Worm (Caenorhabditis elegans) whole organism, L1 larva: ENCODE measurements around the gene nra-3.

Experiments used
- C04F5.9 ChIP-seq: sonication (generic microtip); optimal IDR thresholded peaks from 2 replicates; lab custom pipeline; 2016; ENCODE audit warnings: missing genetic modification characterization, missing compliant biosample characterization
- blmp-1 ChIP-seq: fragments of 150-350 bp; optimal IDR thresholded peaks from 2 replicates; lab custom pipeline; 2014; ENCODE audit warnings: missing biosample characterization, missing genetic modification characterization
- ceh-8 ChIP-seq: fragments of 200-800 bp; sonication (Bioruptor generic); optimal IDR thresholded peaks from 2 replicates; lab custom pipeline; 2018; ENCODE audit warnings: mild to moderate bottlenecking, missing genetic modification characterization, moderate library complexity, missing compliant biosample characterization
- ceh-82 ChIP-seq, 3 experiments: fragments of 150-350 bp in 1 of 3; sonication (generic microtip) in 2 of 3; optimal IDR thresholded peaks; 2 replicates each; lab custom pipeline; 2014 to 2017; ENCODE audit warnings: missing biosample characterization in 3 of 3, missing genetic modification characterization in 3 of 3
- ceh-90 ChIP-seq: sonication (generic microtip); optimal IDR thresholded peaks from 2 replicates; lab custom pipeline; 2016; ENCODE audit warnings: missing genetic modification characterization, missing compliant biosample characterization
- efl-1 ChIP-seq, 4 experiments: fragments of 150-350 bp; optimal IDR thresholded peaks in 3 of 4; peaks in 1 of 4; 1 replicate in 1 of 4; 2 replicates in 3 of 4; lab custom pipeline; 2014; ENCODE audit warnings: missing biosample characterization in 2 of 4, missing genetic modification characterization in 2 of 4, missing genetic modification reagents in 2 of 4
- efl-3 ChIP-seq: fragments of 200-800 bp; sonication (Bioruptor generic); optimal IDR thresholded peaks from 2 replicates; lab custom pipeline; 2018; ENCODE audit warnings: mild to moderate bottlenecking, missing genetic modification characterization, missing compliant biosample characterization
- egl-27 ChIP-seq, 2 experiments: fragments of 150-350 bp in 1 of 2; sonication (generic microtip); optimal IDR thresholded peaks; 3 replicates each; lab custom pipeline; 2017 to 2018; ENCODE audit warnings: missing biosample characterization in 2 of 2, missing genetic modification characterization in 2 of 2, missing genetic modification reagents in 2 of 2
- elt-2 ChIP-seq: sonication (generic microtip); optimal IDR thresholded peaks from 2 replicates; lab custom pipeline; 2016; ENCODE audit warnings: missing genetic modification characterization, mild to moderate bottlenecking, inconsistent platforms, missing compliant biosample characterization, missing genetic modification reagents
- elt-3 ChIP-seq, 6 experiments: fragments of 150-350 bp in 1 of 6; sonication (generic microtip); optimal IDR thresholded peaks; 2 replicates each; lab custom pipeline; 2017 to 2018; ENCODE audit warnings: missing biosample characterization in 6 of 6, missing genetic modification characterization in 6 of 6, inconsistent platforms in 1 of 6
- fkh-10 ChIP-seq: sonication (generic microtip); optimal IDR thresholded peaks from 2 replicates; lab custom pipeline; 2017; ENCODE audit warnings: missing biosample characterization, missing genetic modification reagents, missing genetic modification characterization
- grh-1 ChIP-seq: fragments of 200-800 bp; sonication (Bioruptor generic); IDR thresholded peaks from 2 replicates; pipeline ENCODE4 v1.3.6; 2022; ENCODE audit warnings: missing genetic modification reagents, missing genetic modification characterization, missing compliant biosample characterization
- irx-1 ChIP-seq: sonication (generic microtip); optimal IDR thresholded peaks from 2 replicates; lab custom pipeline; 2016; ENCODE audit warnings: missing genetic modification characterization, missing compliant biosample characterization
- jun-1 ChIP-seq: fragments of 150-350 bp; optimal IDR thresholded peaks from 2 replicates; lab custom pipeline; 2014; ENCODE audit warnings: missing biosample characterization, missing genetic modification reagents, missing genetic modification characterization
- lin-14 ChIP-seq: fragments of 200-800 bp; sonication (Bioruptor generic); optimal IDR thresholded peaks from 2 replicates; lab custom pipeline; 2018; ENCODE audit warnings: mild to moderate bottlenecking, missing genetic modification characterization, moderate library complexity, missing compliant biosample characterization
- lin-15B ChIP-seq: fragments of 150-350 bp; sonication (generic microtip); optimal IDR thresholded peaks from 3 replicates; lab custom pipeline; 2014; ENCODE audit warnings: missing biosample characterization, missing genetic modification characterization
- lin-35 ChIP-seq, 2 experiments: fragments of 150-350 bp; optimal IDR thresholded peaks; 2 replicates each; lab custom pipeline; 2014; ENCODE audit warnings: missing biosample characterization in 2 of 2, missing genetic modification characterization in 2 of 2, missing genetic modification reagents in 2 of 2
- lir-3 ChIP-seq: sonication (generic microtip); optimal IDR thresholded peaks from 2 replicates; lab custom pipeline; 2016; ENCODE audit warnings: mild to moderate bottlenecking, missing genetic modification characterization, moderate library complexity, missing compliant biosample characterization; ENCODE audit not compliant: poor library complexity
- mab-9 ChIP-seq: fragments of 200-800 bp; sonication (Bioruptor generic); IDR thresholded peaks from 2 replicates; pipeline ENCODE4 v1.3.6; 2022; ENCODE audit warnings: missing genetic modification reagents, missing genetic modification characterization, missing compliant biosample characterization
- nhr-11 ChIP-seq: fragments of 150-350 bp; optimal IDR thresholded peaks from 2 replicates; lab custom pipeline; 2014; ENCODE audit warnings: missing biosample characterization, missing genetic modification characterization
- nhr-20 ChIP-seq: sonication (generic microtip); optimal IDR thresholded peaks from 2 replicates; lab custom pipeline; 2016; ENCODE audit warnings: mild to moderate bottlenecking, missing genetic modification characterization, missing compliant biosample characterization
- nhr-47 ChIP-seq: sonication (generic microtip); optimal IDR thresholded peaks from 2 replicates; lab custom pipeline; 2016; ENCODE audit warnings: mild to moderate bottlenecking, missing genetic modification characterization, moderate library complexity, missing compliant biosample characterization
- nhr-71 ChIP-seq: sonication (generic microtip); optimal IDR thresholded peaks from 2 replicates; lab custom pipeline; 2016; ENCODE audit warnings: mild to moderate bottlenecking, missing genetic modification characterization, moderate library complexity, missing compliant biosample characterization
- nhr-76 ChIP-seq: sonication (generic microtip); optimal IDR thresholded peaks from 2 replicates; lab custom pipeline; 2017; ENCODE audit warnings: missing biosample characterization, missing genetic modification characterization
- nhr-84 ChIP-seq: sonication (generic microtip); optimal IDR thresholded peaks from 2 replicates; lab custom pipeline; 2017; ENCODE audit warnings: missing biosample characterization, missing genetic modification characterization
- pag-3 ChIP-seq: sonication (generic microtip); optimal IDR thresholded peaks from 2 replicates; lab custom pipeline; 2017; ENCODE audit warnings: missing genetic modification characterization, mild to moderate bottlenecking, missing compliant biosample characterization, antibody characterized with exemption, borderline replicate concordance; ENCODE audit not compliant: insufficient read depth
- pqm-1 ChIP-seq: sonication (generic microtip); optimal IDR thresholded peaks from 3 replicates; lab custom pipeline; 2017; ENCODE audit warnings: missing biosample characterization, missing genetic modification characterization
- rnt-1 ChIP-seq: sonication (generic microtip); optimal IDR thresholded peaks from 2 replicates; lab custom pipeline; 2016; ENCODE audit warnings: mild to moderate bottlenecking, missing genetic modification characterization, moderate library complexity, missing compliant biosample characterization
- snpc-4 ChIP-seq: fragments of 150-350 bp; optimal IDR thresholded peaks from 2 replicates; lab custom pipeline; 2014; ENCODE audit warnings: missing biosample characterization, missing genetic modification characterization
- snu-23 ChIP-seq: sonication (generic microtip); optimal IDR thresholded peaks from 2 replicates; lab custom pipeline; 2016; ENCODE audit warnings: missing genetic modification characterization, missing compliant biosample characterization
- sox-4 ChIP-seq: sonication (generic microtip); optimal IDR thresholded peaks from 2 replicates; lab custom pipeline; 2016; ENCODE audit warnings: missing genetic modification characterization, missing compliant biosample characterization
- sup-37 ChIP-seq: fragments of 200-800 bp; sonication (Bioruptor generic); optimal IDR thresholded peaks from 2 replicates; lab custom pipeline; 2018; ENCODE audit warnings: mild to moderate bottlenecking, missing genetic modification characterization, missing compliant biosample characterization
- swsn-7 ChIP-seq: sonication (generic microtip); optimal IDR thresholded peaks from 2 replicates; lab custom pipeline; 2016; ENCODE audit warnings: missing genetic modification characterization, missing compliant biosample characterization
- tbx-2 ChIP-seq: sonication (generic microtip); optimal IDR thresholded peaks from 2 replicates; lab custom pipeline; 2016; ENCODE audit warnings: missing genetic modification characterization, missing compliant biosample characterization
- tlp-1 ChIP-seq: fragments of 150-350 bp; optimal IDR thresholded peaks from 2 replicates; lab custom pipeline; 2014; ENCODE audit warnings: missing biosample characterization, missing genetic modification characterization
- unc-130 ChIP-seq: fragments of 150-350 bp; optimal IDR thresholded peaks from 2 replicates; lab custom pipeline; 2017; ENCODE audit warnings: missing biosample characterization, missing genetic modification characterization, inconsistent platforms
- unc-98 ChIP-seq: fragments of 200-800 bp; sonication (Bioruptor generic); IDR thresholded peaks from 2 replicates; pipeline ENCODE4 v1.3.6; 2022; ENCODE audit warnings: missing genetic modification characterization, missing compliant biosample characterization
- vab-15 ChIP-seq: sonication (generic microtip); optimal IDR thresholded peaks from 2 replicates; lab custom pipeline; 2017; ENCODE audit warnings: missing genotype, mild to moderate bottlenecking, missing genetic modification characterization, missing compliant biosample characterization
- xbp-1 ChIP-seq: sonication (generic microtip); optimal IDR thresholded peaks from 2 replicates; lab custom pipeline; 2016; ENCODE audit warnings: missing genetic modification characterization, missing compliant biosample characterization
- zag-1 ChIP-seq: fragments of 150-350 bp; optimal IDR thresholded peaks from 2 replicates; lab custom pipeline; 2014; ENCODE audit warnings: missing biosample characterization, missing genetic modification characterization
- zip-4 ChIP-seq: fragments of 200-800 bp; sonication (Bioruptor generic); optimal IDR thresholded peaks from 2 replicates; lab custom pipeline; 2018; ENCODE audit warnings: mild to moderate bottlenecking, missing genetic modification characterization, moderate library complexity, missing compliant biosample characterization
- ztf-11 ChIP-seq, 2 experiments: sonication (generic microtip); optimal IDR thresholded peaks; 2 replicates each; lab custom pipeline; 2016 to 2017; ENCODE audit warnings: missing genetic modification characterization in 2 of 2, missing biosample characterization in 1 of 2, missing compliant biosample characterization in 1 of 2
- ztf-4 ChIP-seq: fragments of 150-350 bp; optimal IDR thresholded peaks from 2 replicates; lab custom pipeline; 2014; ENCODE audit warnings: missing biosample characterization, missing genetic modification characterization

Gene nra-3

DNA sequence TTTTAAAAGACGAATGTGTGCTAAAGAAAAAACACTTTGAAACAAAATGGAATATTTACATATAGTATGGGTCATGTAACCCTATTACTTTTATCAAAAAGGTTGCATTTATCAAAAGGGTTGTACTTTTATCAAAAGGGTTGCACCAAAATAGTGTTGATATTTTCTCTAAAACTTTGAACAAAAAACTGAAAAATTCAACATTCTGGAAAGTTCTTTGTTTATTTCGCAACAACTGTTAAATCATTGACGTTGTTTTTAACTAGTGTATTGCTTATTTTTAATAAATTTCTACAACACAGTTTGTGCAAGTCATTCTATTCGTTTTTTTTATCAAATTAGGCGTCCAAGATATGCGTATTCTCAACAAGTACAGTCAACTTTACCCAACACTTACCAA lies 7.3 kb upstream of the nra-3 start, which contains the start of the genes C17G1.5 and C17G1.14:
Gene C17G1.5 (plus strand): TSS at position 266 of the 400 bp plus-strand sequence.
Gene C17G1.14 (plus strand): TSS at position 277 of the 400 bp plus-strand sequence.
- TF ChIP-seq jun-1 (tag; lab: Kevin White, UChicago) (no peak), efl-3 (GFP tag; lab: Kevin White, UChicago) (no peak), xbp-1 (tag; lab: Kevin White, UChicago) (no peak), ztf-11 (tag; optimal IDR thresholded peaks at IDR 0.05; lab: Kevin White, UChicago) (no peak), zag-1 (tag; lab: Kevin White, UChicago) (no peak), lin-35 (GFP tag; optimal IDR thresholded peaks at IDR 0.05; lab: Kevin White, UChicago) (no peak), irx-1 (tag; lab: Kevin White, UChicago) (no peak), egl-27 (tag; optimal IDR thresholded peaks at IDR 0.05; lab: Kevin White, UChicago) (no peak), unc-98 (GFP tag; lab: Robert Waterston, UW) (no peak), elt-2 (tag; lab: Kevin White, UChicago) (no peak), blmp-1 (no peak), snpc-4 (tag; lab: Kevin White, UChicago) (no peak), nhr-71 (tag; lab: Kevin White, UChicago) (no peak)

DNA sequence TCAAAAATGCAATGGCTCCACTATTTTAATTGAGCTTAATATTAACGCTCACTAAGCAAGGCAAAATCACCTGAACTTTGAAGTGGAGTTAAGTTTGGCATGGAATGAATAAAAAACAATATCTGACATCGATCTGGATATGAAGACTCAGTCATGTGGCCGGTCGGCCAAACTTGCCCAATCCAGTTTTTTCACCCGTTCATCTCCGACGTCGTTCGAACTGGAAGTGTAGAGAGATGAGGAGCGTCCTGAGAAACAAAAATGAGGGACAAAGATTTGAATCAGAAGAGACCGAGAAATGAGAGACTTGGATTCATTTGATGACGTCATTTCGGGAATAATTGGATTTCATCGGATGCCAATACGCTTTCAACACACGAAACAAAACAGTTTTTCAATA lies 6.8 kb upstream of the nra-3 start:
- TF ChIP-seq nhr-47 (tag; lab: Kevin White, UChicago) (no peak), tlp-1 (no peak), pag-3 (no peak), nhr-76 (tag; lab: Kevin White, UChicago) (no peak), jun-1 (tag; lab: Kevin White, UChicago) (peak; percentile 9), ztf-4 (tag; lab: Kevin White, UChicago) (peak; percentile 5), efl-1 (optimal IDR thresholded peaks at IDR 0.05; lab: Kevin White, UChicago) (no peak), efl-1 (GFP tag; optimal IDR thresholded peaks at IDR 0.05 in 1 of 2; lab: Kevin White, UChicago) (peak in 1 of 2 experiments; percentile 23), ceh-8 (GFP tag; lab: Kevin White, UChicago) (no peak), nhr-20 (tag; lab: Kevin White, UChicago) (no peak), ceh-90 (tag; lab: Kevin White, UChicago) (no peak), blmp-1 (peak; percentile 56), sup-37 (GFP tag; lab: Kevin White, UChicago) (no peak), C04F5.9 (tag; lab: Kevin White, UChicago) (no peak), nhr-84 (tag; lab: Kevin White, UChicago) (no peak), lir-3 (tag; lab: Kevin White, UChicago) (no peak), pqm-1 (tag; lab: Kevin White, UChicago) (no peak), grh-1 (GFP tag; lab: Robert Waterston, UW) (no peak), swsn-7 (tag; lab: Kevin White, UChicago) (no peak)

DNA sequence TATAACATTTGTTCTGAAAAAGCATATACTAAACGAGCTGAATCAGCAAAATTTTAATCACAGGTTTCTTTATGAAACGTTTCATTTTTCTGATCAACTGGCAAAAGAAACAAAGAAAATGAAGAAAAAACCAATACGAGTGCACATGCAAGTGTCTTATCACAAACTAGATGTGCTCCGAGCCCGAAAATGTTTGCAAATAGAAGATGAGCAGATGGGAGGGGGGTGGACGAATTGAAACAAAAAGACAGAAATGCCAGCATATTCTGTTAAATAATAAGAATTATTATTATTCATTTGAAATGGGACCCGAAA lies 2.7 kb upstream of the nra-3 start:
- TF ChIP-seq efl-1 (optimal IDR thresholded peaks at IDR 0.05; lab: Kevin White, UChicago) (no peak), efl-1 (GFP tag; optimal IDR thresholded peaks at IDR 0.05 in 1 of 2; lab: Kevin White, UChicago) (peak in 1 of 2 experiments; percentile 47), mab-9 (GFP tag; lab: Robert Waterston, UW) (no peak), elt-2 (tag; lab: Kevin White, UChicago) (peak; percentile 31)

DNA sequence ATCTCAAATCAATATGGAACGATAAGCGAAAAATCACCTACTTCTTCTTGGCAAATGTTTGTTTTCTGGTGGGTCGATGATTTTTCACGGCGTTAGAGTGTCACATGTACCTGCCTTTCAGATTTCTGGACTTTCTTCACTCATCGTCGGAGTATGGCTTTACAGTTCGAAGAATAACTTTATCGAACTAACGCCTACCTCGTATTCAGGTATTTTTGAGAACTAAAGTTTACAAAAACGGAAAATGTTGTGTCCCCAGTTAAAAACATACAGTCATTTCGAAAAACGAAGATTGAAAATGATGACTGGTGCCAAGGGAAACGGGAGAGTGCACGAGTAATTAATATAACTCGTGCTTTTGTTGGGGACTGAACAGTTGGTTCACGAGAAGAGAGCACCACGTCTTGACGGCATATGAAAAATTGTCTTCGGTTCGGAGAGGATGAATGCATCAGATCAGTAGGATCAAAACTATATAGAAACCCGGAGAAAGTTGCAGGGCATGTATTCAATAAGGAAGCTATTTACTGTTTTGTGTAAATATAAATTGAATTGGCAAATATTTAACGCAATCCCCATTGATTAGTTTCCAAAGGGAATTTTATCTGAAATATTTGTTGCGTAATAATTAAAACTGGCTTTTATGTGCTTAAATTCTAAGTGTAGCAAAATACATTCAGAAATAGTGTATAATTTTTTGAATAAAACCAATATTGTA lies 2.2 kb upstream of the nra-3 start:
- TF ChIP-seq vab-15 (no peak), tbx-2 (tag; lab: Kevin White, UChicago) (no peak), zip-4 (GFP tag; lab: Kevin White, UChicago) (no peak), elt-3 (tag; optimal IDR thresholded peaks at IDR 0.05; lab: Kevin White, UChicago) (no peak), snpc-4 (tag; lab: Kevin White, UChicago) (no peak), nhr-20 (tag; lab: Kevin White, UChicago) (no peak), rnt-1 (tag; lab: Kevin White, UChicago) (peak; percentile 28), ceh-82 (tag; optimal IDR thresholded peaks at IDR 0.05; lab: Kevin White, UChicago) (no peak), nhr-71 (tag; lab: Kevin White, UChicago) (peak; percentile 36), ceh-8 (GFP tag; lab: Kevin White, UChicago) (no peak), nhr-11 (tag; lab: Kevin White, UChicago) (no peak), nhr-84 (tag; lab: Kevin White, UChicago) (no peak), sox-4 (tag; lab: Kevin White, UChicago) (no peak), lir-3 (tag; lab: Kevin White, UChicago) (no peak), snu-23 (GFP tag; lab: Kevin White, UChicago) (no peak), fkh-10 (no peak), pag-3 (no peak), lin-14 (GFP tag; lab: Kevin White, UChicago) (peak; percentile 41), efl-1 (optimal IDR thresholded peaks at IDR 0.05; lab: Kevin White, UChicago) (no peak), efl-1 (GFP tag; optimal IDR thresholded peaks at IDR 0.05 in 1 of 2; lab: Kevin White, UChicago) (peak in 1 of 2 experiments; percentile 61), unc-130 (peak; percentile 9), lin-15B (no peak)
